Worm (Caenorhabditis elegans) whole organism, mixed stage, embryonic: Measurements from ENCODE around the gene B0024.13.

ENCODE experiments used
- M03D4.4 ChIP-seq: sonication (generic microtip); optimal IDR thresholded peaks from 2 replicates; lab custom pipeline; 2017; ENCODE audit warnings: mild to moderate bottlenecking, missing genetic modification characterization, missing compliant biosample characterization
- bed-3 ChIP-seq: fragments of 200-800 bp; sonication (Bioruptor generic); optimal IDR thresholded peaks from 3 replicates; lab custom pipeline; 2018; ENCODE audit warnings: mild to moderate bottlenecking, missing genetic modification characterization, moderate library complexity, missing compliant biosample characterization
- blmp-1 ChIP-seq: fragments of 150-350 bp; optimal IDR thresholded peaks from 2 replicates; lab custom pipeline; 2014; ENCODE audit warnings: missing biosample characterization, missing genetic modification characterization
- ceh-39 ChIP-seq: fragments of 150-350 bp; optimal IDR thresholded peaks from 2 replicates; lab custom pipeline; 2014; ENCODE audit warnings: missing biosample characterization, missing genetic modification characterization
- ceh-43 ChIP-seq: fragments of 200-800 bp; sonication (Bioruptor generic); optimal IDR thresholded peaks from 2 replicates; lab custom pipeline; 2018; ENCODE audit warnings: mild to moderate bottlenecking, missing genetic modification characterization, moderate library complexity, missing compliant biosample characterization
- ceh-83 ChIP-seq: fragments of 200-800 bp; sonication (Bioruptor generic); optimal IDR thresholded peaks from 2 replicates; lab custom pipeline; 2018; ENCODE audit warnings: mild to moderate bottlenecking, missing genetic modification characterization, missing compliant biosample characterization
- ces-1 ChIP-seq: fragments of 150-350 bp; optimal IDR thresholded peaks from 2 replicates; lab custom pipeline; 2014; ENCODE audit warnings: missing biosample characterization, missing genetic modification reagents, missing genetic modification characterization
- cnd-1 ChIP-seq: fragments of 200-800 bp; sonication (Bioruptor generic); optimal IDR thresholded peaks from 2 replicates; lab custom pipeline; 2018; ENCODE audit warnings: mild to moderate bottlenecking, missing genetic modification characterization, missing compliant biosample characterization
- drap-1 ChIP-seq: fragments of 200-800 bp; sonication (Bioruptor generic); optimal IDR thresholded peaks from 3 replicates; lab custom pipeline; 2018; ENCODE audit warnings: mild to moderate bottlenecking, missing genetic modification characterization, missing compliant biosample characterization
- elt-1 ChIP-seq: sonication (generic microtip); optimal IDR thresholded peaks from 2 replicates; lab custom pipeline; 2017; ENCODE audit warnings: missing genetic modification characterization, mild to moderate bottlenecking, missing compliant biosample characterization, antibody characterized with exemption, moderate library complexity, borderline replicate concordance; ENCODE audit not compliant: insufficient read depth
- elt-3 ChIP-seq: fragments of 150-350 bp; optimal IDR thresholded peaks from 2 replicates; lab custom pipeline; 2014; ENCODE audit warnings: missing biosample characterization, missing genetic modification characterization
- flh-1 ChIP-seq: fragments of 200-800 bp; sonication (Bioruptor generic); optimal IDR thresholded peaks from 2 replicates; lab custom pipeline; 2018; ENCODE audit warnings: mild to moderate bottlenecking, missing genetic modification characterization, moderate library complexity, missing compliant biosample characterization
- ham-2 ChIP-seq: fragments of 200-800 bp; sonication (Bioruptor generic); optimal IDR thresholded peaks from 2 replicates; lab custom pipeline; 2018; ENCODE audit warnings: mild to moderate bottlenecking, missing genetic modification characterization, missing compliant biosample characterization
- hlh-1 ChIP-seq: fragments of 150-350 bp; optimal IDR thresholded peaks from 2 replicates; lab custom pipeline; 2014; ENCODE audit warnings: missing biosample characterization, missing genetic modification reagents, missing genetic modification characterization
- lin-13 ChIP-seq: fragments of 150-350 bp; optimal IDR thresholded peaks from 2 replicates; lab custom pipeline; 2014; ENCODE audit warnings: missing biosample characterization, missing genetic modification characterization
- lin-32 ChIP-seq: fragments of 200-800 bp; sonication (Bioruptor generic); optimal IDR thresholded peaks from 2 replicates; lab custom pipeline; 2018; ENCODE audit warnings: mild to moderate bottlenecking, missing genetic modification characterization, missing compliant biosample characterization
- lsy-2 ChIP-seq: fragments of 150-350 bp; optimal IDR thresholded peaks from 2 replicates; lab custom pipeline; 2014; ENCODE audit warnings: missing biosample characterization, missing genetic modification characterization
- mab-5 ChIP-seq: fragments of 150-350 bp; optimal IDR thresholded peaks from 2 replicates; lab custom pipeline; 2014; ENCODE audit warnings: missing biosample characterization, missing genetic modification characterization
- mep-1 ChIP-seq: fragments of 150-350 bp; optimal IDR thresholded peaks from 2 replicates; lab custom pipeline; 2017; ENCODE audit warnings: missing biosample characterization, missing genetic modification reagents, missing genetic modification characterization, inconsistent platforms
- mls-2 ChIP-seq: sonication (generic microtip); optimal IDR thresholded peaks from 2 replicates; lab custom pipeline; 2016; ENCODE audit warnings: mild to moderate bottlenecking, missing genetic modification characterization, moderate library complexity, missing compliant biosample characterization
- nhr-12 ChIP-seq: fragments of 150-350 bp; optimal IDR thresholded peaks from 2 replicates; lab custom pipeline; 2014; ENCODE audit warnings: missing biosample characterization, missing genetic modification characterization
- nhr-2 ChIP-seq: fragments of 150-350 bp; optimal IDR thresholded peaks from 2 replicates; lab custom pipeline; 2014; ENCODE audit warnings: missing biosample characterization, missing genetic modification characterization
- nhr-237 ChIP-seq: fragments of 150-350 bp; optimal IDR thresholded peaks from 2 replicates; lab custom pipeline; 2014; ENCODE audit warnings: missing biosample characterization, missing genetic modification characterization
- nhr-28 ChIP-seq: fragments of 150-350 bp; optimal IDR thresholded peaks from 2 replicates; lab custom pipeline; 2014; ENCODE audit warnings: missing biosample characterization, missing genetic modification characterization
- nhr-76 ChIP-seq: sonication (generic microtip); optimal IDR thresholded peaks from 2 replicates; lab custom pipeline; 2017; ENCODE audit warnings: missing biosample characterization, missing genetic modification characterization
- pha-4 ChIP-seq: fragments of 150-350 bp; optimal IDR thresholded peaks from 2 replicates; lab custom pipeline; 2018; ENCODE audit warnings: missing biosample characterization, missing genetic modification reagents, missing genetic modification characterization
- sem-2 ChIP-seq: fragments of 200-800 bp; sonication (Bioruptor generic); optimal IDR thresholded peaks from 2 replicates; lab custom pipeline; 2018; ENCODE audit warnings: mild to moderate bottlenecking, missing genetic modification characterization, missing compliant biosample characterization
- snpc-4 ChIP-seq: fragments of 150-350 bp; optimal IDR thresholded peaks from 2 replicates; lab custom pipeline; 2014; ENCODE audit warnings: missing biosample characterization, missing genetic modification characterization
- sptf-1 ChIP-seq: sonication (generic microtip); optimal IDR thresholded peaks from 2 replicates; lab custom pipeline; 2017; ENCODE audit warnings: mild to moderate bottlenecking, missing genetic modification characterization, moderate library complexity, missing compliant biosample characterization
- tbx-8 ChIP-seq: fragments of 200-800 bp; sonication (Bioruptor generic); optimal IDR thresholded peaks from 2 replicates; lab custom pipeline; 2018; ENCODE audit warnings: mild to moderate bottlenecking, missing genetic modification characterization, moderate library complexity, missing compliant biosample characterization
- unc-120 ChIP-seq: sonication (generic microtip); optimal IDR thresholded peaks from 2 replicates; lab custom pipeline; 2017; ENCODE audit warnings: missing genetic modification characterization, missing compliant biosample characterization; ENCODE audit not compliant: poor library complexity, severe bottlenecking
- unc-39 ChIP-seq: fragments of 150-350 bp; optimal IDR thresholded peaks from 2 replicates; lab custom pipeline; 2014; ENCODE audit warnings: missing biosample characterization, missing genetic modification characterization
- unc-62 ChIP-seq: fragments of 150-350 bp; optimal IDR thresholded peaks from 2 replicates; lab custom pipeline; 2014; ENCODE audit warnings: missing biosample characterization, missing genetic modification reagents, missing genetic modification characterization
- zip-8 ChIP-seq: fragments of 150-350 bp; optimal IDR thresholded peaks from 2 replicates; lab custom pipeline; 2014; ENCODE audit warnings: missing biosample characterization, missing genetic modification characterization
- ztf-11 ChIP-seq: fragments of 150-350 bp; optimal IDR thresholded peaks from 2 replicates; lab custom pipeline; 2014; ENCODE audit warnings: missing biosample characterization, missing genetic modification characterization

Gene B0024.13

DNA sequence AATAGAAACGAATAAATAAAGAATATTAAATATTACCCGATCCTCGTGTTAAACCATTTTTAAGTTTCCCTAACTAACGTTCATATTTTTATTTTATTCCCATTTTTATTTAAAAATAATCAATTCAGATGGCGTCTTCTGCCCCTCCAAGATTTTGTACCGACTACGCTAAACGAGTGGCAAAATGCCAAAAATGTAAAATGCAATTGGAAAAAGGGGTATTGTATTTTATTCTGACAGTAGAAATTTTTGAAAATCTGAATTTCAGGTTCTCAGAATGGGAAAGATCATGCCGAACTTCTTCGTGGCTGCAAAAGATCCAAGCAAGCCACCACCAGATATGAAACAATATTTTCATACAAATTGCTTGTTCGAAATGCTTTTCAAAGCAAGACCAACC lies 22.4 kb downstream of the B0024.13 start, which contains the start of gene K07C5.3:
K07C5.3 (plus strand) TSS at position 129 of the 400 bp plus-strand sequence.
- TF ChIP-seq snpc-4 (tag; lab: Kevin White, UChicago): no peak
- TF ChIP-seq pha-4 (tag; lab: Kevin White, UChicago): no peak
- no peak for TF ChIP-seq lin-32
- TF ChIP-seq ceh-39: no peak
- TF ChIP-seq lsy-2 (tag; lab: Kevin White, UChicago): no peak
- TF ChIP-seq drap-1 (GFP tag; lab: Kevin White, UChicago): no peak
- no peak for TF ChIP-seq ham-2
- TF ChIP-seq zip-8 (tag; lab: Kevin White, UChicago): no peak
- no peak for TF ChIP-seq nhr-2 (tag; lab: Kevin White, UChicago)
- TF ChIP-seq nhr-76 (tag; lab: Kevin White, UChicago): no peak
- no peak for TF ChIP-seq tbx-8 (GFP tag; lab: Kevin White, UChicago)

DNA sequence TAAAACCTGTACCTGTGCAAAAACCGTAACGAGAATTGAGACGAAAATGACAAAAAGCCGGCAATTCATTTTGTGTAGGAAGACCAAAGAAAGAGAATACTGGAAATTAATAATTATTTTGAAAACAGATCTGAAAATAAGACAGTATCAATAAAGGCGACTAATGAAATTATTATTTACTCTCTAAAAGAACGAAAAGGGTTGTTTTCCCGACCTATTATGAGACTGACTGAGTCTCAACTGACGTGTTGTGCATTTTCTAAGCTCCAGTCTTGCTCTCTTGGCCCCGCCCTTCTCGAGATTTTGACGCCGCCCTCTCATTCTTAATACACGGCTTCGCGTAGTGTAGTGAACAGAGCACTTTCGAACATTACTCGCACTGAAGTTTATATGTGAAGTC lies 29.5 kb downstream of the B0024.13 start, which contains the start of gene K07C5.9:
K07C5.9 (minus strand) TSS at position 101 of the 400 bp plus-strand sequence.
- no peak for TF ChIP-seq flh-1 (GFP tag; lab: Kevin White, UChicago)
- no peak for TF ChIP-seq ham-2
- no peak for TF ChIP-seq snpc-4 (tag; lab: Kevin White, UChicago)
- TF ChIP-seq lsy-2 (tag; lab: Kevin White, UChicago): no peak
- no peak for TF ChIP-seq nhr-28 (tag; lab: Kevin White, UChicago)
- no peak for TF ChIP-seq nhr-12 (tag; lab: Kevin White, UChicago)
- no peak for TF ChIP-seq mls-2
- TF ChIP-seq sptf-1 (tag; lab: Kevin White, UChicago): no peak
- TF ChIP-seq nhr-2 (tag; lab: Kevin White, UChicago): no peak
- TF ChIP-seq sem-2 (GFP tag; lab: Kevin White, UChicago): no peak
- no peak for TF ChIP-seq mep-1 (tag; lab: Kevin White, UChicago)
- TF ChIP-seq ztf-11 (tag; lab: Kevin White, UChicago): no peak
- no peak for TF ChIP-seq lin-32
- TF ChIP-seq elt-3: no peak
- no peak for TF ChIP-seq unc-39 (tag; lab: Kevin White, UChicago)
- TF ChIP-seq unc-62 (GFP tag; lab: Kevin White, UChicago): no peak
- no peak for TF ChIP-seq zip-8 (tag; lab: Kevin White, UChicago)
- TF ChIP-seq M03D4.4 (tag; lab: Kevin White, UChicago): no peak
- TF ChIP-seq nhr-237 (tag; lab: Kevin White, UChicago): no peak
- no peak for TF ChIP-seq nhr-76 (tag; lab: Kevin White, UChicago)
- TF ChIP-seq, all 35 proteins: peak for 0

DNA sequence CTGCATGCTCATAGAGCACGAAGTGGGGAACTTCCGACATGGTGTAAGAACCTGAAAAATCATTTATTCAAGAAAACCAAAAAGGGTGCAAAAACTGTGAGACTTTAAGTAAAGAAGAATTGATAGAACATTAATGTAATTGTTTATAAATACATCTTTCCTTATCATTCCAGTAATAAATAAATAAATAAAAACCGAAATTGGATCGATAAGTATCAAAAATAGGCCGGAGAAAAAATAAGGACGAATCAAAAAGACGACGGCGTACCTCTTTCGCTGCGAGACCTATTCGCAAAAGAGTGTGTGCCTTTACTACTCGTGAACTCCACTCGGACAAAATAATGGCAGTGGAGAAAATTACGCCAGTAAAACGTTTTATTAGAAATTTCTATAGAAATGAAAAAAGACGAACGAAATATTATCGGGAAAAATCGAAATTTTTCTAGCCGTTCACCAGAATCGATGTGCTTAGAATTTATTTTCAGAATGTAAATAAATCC lies 32.5 kb downstream of the B0024.13 start, which contains the start of gene nol-56:
nol-56 (minus strand) TSS at position 51 of the 500 bp plus-strand sequence.
- no peak for TF ChIP-seq blmp-1
- TF ChIP-seq elt-3: no peak
- no peak for TF ChIP-seq unc-120 (tag; lab: Kevin White, UChicago)
- peak; percentile 45 for TF ChIP-seq nhr-237 (tag; lab: Kevin White, UChicago)
- TF ChIP-seq ceh-43 (GFP tag; lab: Kevin White, UChicago): no peak
- no peak for TF ChIP-seq nhr-2 (tag; lab: Kevin White, UChicago)
- TF ChIP-seq nhr-28 (tag; lab: Kevin White, UChicago): no peak
- TF ChIP-seq ces-1 (GFP tag; lab: Kevin White, UChicago): peak; percentile 77
- TF ChIP-seq sem-2 (GFP tag; lab: Kevin White, UChicago): no peak
- TF ChIP-seq M03D4.4 (tag; lab: Kevin White, UChicago): no peak
- TF ChIP-seq ztf-11 (tag; lab: Kevin White, UChicago): no peak
- no peak for TF ChIP-seq nhr-12 (tag; lab: Kevin White, UChicago)
- TF ChIP-seq zip-8 (tag; lab: Kevin White, UChicago): no peak
- TF ChIP-seq mep-1 (tag; lab: Kevin White, UChicago): peak; percentile 64
- no peak for TF ChIP-seq unc-39 (tag; lab: Kevin White, UChicago)
- no peak for TF ChIP-seq tbx-8 (GFP tag; lab: Kevin White, UChicago)
- no peak for TF ChIP-seq drap-1 (GFP tag; lab: Kevin White, UChicago)
- TF ChIP-seq unc-62 (GFP tag; lab: Kevin White, UChicago): no peak
- TF ChIP-seq flh-1 (GFP tag; lab: Kevin White, UChicago): no peak
- peak; percentile 77 for TF ChIP-seq lsy-2 (tag; lab: Kevin White, UChicago)
- no peak for TF ChIP-seq cnd-1 (tag; lab: Kevin White, UChicago)
- TF ChIP-seq snpc-4 (tag; lab: Kevin White, UChicago): no peak
- TF ChIP-seq ham-2: no peak
- no peak for TF ChIP-seq bed-3 (GFP tag; lab: Kevin White, UChicago)
- TF ChIP-seq ceh-39: peak; percentile 82
- no peak for TF ChIP-seq mls-2
- TF ChIP-seq lin-32: no peak
- TF ChIP-seq pha-4 (tag; lab: Kevin White, UChicago): peak; percentile 49
- TF ChIP-seq sptf-1 (tag; lab: Kevin White, UChicago): no peak
- no peak for TF ChIP-seq mab-5
- TF ChIP-seq nhr-76 (tag; lab: Kevin White, UChicago): no peak
- peak; percentile 53 for TF ChIP-seq hlh-1 (tag; lab: Kevin White, UChicago)
- TF ChIP-seq ceh-83 (GFP tag; lab: Kevin White, UChicago): no peak
- peak; percentile 56 for TF ChIP-seq lin-13 (tag; lab: Kevin White, UChicago)
- no peak for TF ChIP-seq elt-1 (tag; lab: Kevin White, UChicago)
